Worm (Caenorhabditis elegans) whole organism, L4 larva: Measurements from ENCODE around the gene Y71H2AM.12.
A peak's percentile ranks its signal among the peaks of the same experiment; 100 is the strongest.

ENCODE experiments used
- D1046.2 ChIP-seq: fragments of 200-800 bp; sonication (Bioruptor generic); IDR thresholded peaks from 2 replicates; pipeline ENCODE4 v1.3.6; 2022; ENCODE audit warnings: missing genetic modification characterization, missing compliant biosample characterization
- F37D6.2 ChIP-seq: sonication (generic microtip); optimal IDR thresholded peaks from 2 replicates; lab custom pipeline; 2016; ENCODE audit warnings: mild to moderate bottlenecking, missing genetic modification characterization, missing compliant biosample characterization
- F44E2.7 ChIP-seq: fragments of 200-800 bp; sonication (Bioruptor generic); IDR thresholded peaks from 2 replicates; pipeline ENCODE4 v2.1.2; 2022; ENCODE audit warnings: missing genetic modification characterization, missing compliant biosample characterization
- R02D3.7 ChIP-seq: fragments of 150-350 bp; sonication (generic microtip); optimal IDR thresholded peaks from 3 replicates; lab custom pipeline; 2014; ENCODE audit warnings: missing biosample characterization, missing genetic modification characterization
- Y48G9A.11 ChIP-seq: fragments of 200-800 bp; sonication (Bioruptor generic); IDR thresholded peaks from 2 replicates; pipeline ENCODE4 v1.3.6; 2022; ENCODE audit warnings: missing genetic modification reagents, missing genetic modification characterization, missing compliant biosample characterization
- Y5F2A.4 ChIP-seq: fragments of 200-800 bp; sonication (Bioruptor generic); optimal IDR thresholded peaks from 2 replicates; lab custom pipeline; 2018; ENCODE audit warnings: mild to moderate bottlenecking, missing genetic modification characterization, missing compliant biosample characterization
- Y75B8A.6 ChIP-seq: fragments of 200-800 bp; sonication (Bioruptor generic); IDR thresholded peaks from 2 replicates; pipeline ENCODE4 v1.3.6; 2022; ENCODE audit warnings: missing genetic modification reagents, missing genetic modification characterization, missing compliant biosample characterization
- aha-1 ChIP-seq: fragments of 150-350 bp; peaks from one replicate; lab custom pipeline; 2014; ENCODE audit warnings: missing biosample characterization, missing genetic modification characterization
- ceh-20 ChIP-seq: fragments of 200-800 bp; sonication (Bioruptor generic); IDR thresholded peaks from 2 replicates; pipeline ENCODE4 v1.3.6; 2022; ENCODE audit warnings: missing genetic modification reagents, missing genetic modification characterization, missing compliant biosample characterization
- ctbp-1 ChIP-seq: fragments of 200-800 bp; sonication (Bioruptor generic); IDR thresholded peaks from 2 replicates; pipeline ENCODE4 v1.3.6; 2022; ENCODE audit warnings: missing genetic modification reagents, missing genetic modification characterization, missing compliant biosample characterization
- daf-12 ChIP-seq: fragments of 150-350 bp; optimal IDR thresholded peaks from 2 replicates; lab custom pipeline; 2014; ENCODE audit warnings: missing biosample characterization, missing genetic modification reagents, missing genetic modification characterization
- daf-16 ChIP-seq, 3 experiments: sonication (generic microtip); optimal IDR thresholded peaks; 2 replicates each; lab custom pipeline; 2016 to 2017; ENCODE audit warnings: missing genetic modification characterization in 3 of 3, missing genetic modification reagents in 3 of 3, mild to moderate bottlenecking in 2 of 3, missing compliant biosample characterization in 2 of 3, missing biosample characterization in 1 of 3, moderate library complexity in 1 of 3
- daf-19 ChIP-seq: fragments of 200-800 bp; sonication (Bioruptor generic); conservative IDR thresholded peaks from 2 replicates; pipeline ENCODE4 v1.3.6; 2022; ENCODE audit warnings: missing genetic modification characterization, missing compliant biosample characterization
- daf-8 ChIP-seq: fragments of 200-800 bp; sonication (Bioruptor generic); IDR thresholded peaks from 2 replicates; pipeline ENCODE4 v1.3.6; 2022; ENCODE audit warnings: missing genetic modification characterization, missing compliant biosample characterization
- dmd-6 ChIP-seq: fragments of 200-800 bp; sonication (Bioruptor generic); IDR thresholded peaks from 2 replicates; pipeline ENCODE4 v1.3.6; 2022; ENCODE audit warnings: missing genetic modification reagents, missing genetic modification characterization, missing compliant biosample characterization
- duxl-1 ChIP-seq: sonication (generic microtip); optimal IDR thresholded peaks from 2 replicates; lab custom pipeline; 2016; ENCODE audit warnings: mild to moderate bottlenecking, missing genetic modification characterization, moderate library complexity, missing compliant biosample characterization; ENCODE audit not compliant: poor library complexity
- dve-1 ChIP-seq: sonication (generic microtip); optimal IDR thresholded peaks from 2 replicates; lab custom pipeline; 2017; ENCODE audit warnings: antibody characterized with exemption, mild to moderate bottlenecking, missing genetic modification characterization, missing compliant biosample characterization; ENCODE audit not compliant: insufficient read depth
- fos-1 ChIP-seq: fragments of 150-350 bp; optimal IDR thresholded peaks from 2 replicates; lab custom pipeline; 2014; ENCODE audit warnings: missing biosample characterization, missing genetic modification characterization
- hlh-11 ChIP-seq: fragments of 200-800 bp; sonication (Bioruptor generic); optimal IDR thresholded peaks from 2 replicates; lab custom pipeline; 2018; ENCODE audit warnings: mild to moderate bottlenecking, missing genetic modification characterization, missing compliant biosample characterization
- lin-1 ChIP-seq: fragments of 200-800 bp; sonication (Bioruptor generic); IDR thresholded peaks from 2 replicates; pipeline ENCODE4 v1.3.6; 2022; ENCODE audit warnings: missing genetic modification reagents, missing genetic modification characterization, missing compliant biosample characterization
- lin-39 ChIP-seq: fragments of 150-350 bp; optimal IDR thresholded peaks from 2 replicates; lab custom pipeline; 2014; ENCODE audit warnings: missing biosample characterization, missing genetic modification reagents, missing genetic modification characterization
- madf-9 ChIP-seq: fragments of 200-800 bp; sonication (Bioruptor generic); conservative IDR thresholded peaks from 2 replicates; pipeline ENCODE4 v1.3.6; 2022; ENCODE audit warnings: missing genetic modification reagents, missing genetic modification characterization, missing compliant biosample characterization
- mdt-29 ChIP-seq: fragments of 200-800 bp; sonication (Bioruptor generic); IDR thresholded peaks from 2 replicates; pipeline ENCODE4 v1.3.6; 2022; ENCODE audit warnings: missing genetic modification reagents, missing genetic modification characterization, missing compliant biosample characterization
- nhr-10 ChIP-seq: fragments of 150-350 bp; optimal IDR thresholded peaks from 2 replicates; lab custom pipeline; 2014; ENCODE audit warnings: missing biosample characterization, missing genetic modification characterization
- nhr-102 ChIP-seq: sonication (generic microtip); optimal IDR thresholded peaks from 2 replicates; lab custom pipeline; 2016; ENCODE audit warnings: mild to moderate bottlenecking, missing genetic modification characterization, moderate library complexity, missing compliant biosample characterization
- nhr-28 ChIP-seq: fragments of 150-350 bp; optimal IDR thresholded peaks from 2 replicates; lab custom pipeline; 2014; ENCODE audit warnings: missing biosample characterization, missing genetic modification characterization
- nhr-48 ChIP-seq: sonication (generic microtip); optimal IDR thresholded peaks from 2 replicates; lab custom pipeline; 2016; ENCODE audit warnings: mild to moderate bottlenecking, missing genetic modification characterization, missing compliant biosample characterization
- nhr-77 ChIP-seq: fragments of 150-350 bp; optimal IDR thresholded peaks from 2 replicates; lab custom pipeline; 2014; ENCODE audit warnings: missing biosample characterization, missing genetic modification characterization
- pha-4 ChIP-seq, 2 experiments: fragments of 150-350 bp in 1 of 2; fragments of 200-800 bp in 1 of 2; sonication (Bioruptor generic) in 1 of 2; IDR thresholded peaks in 1 of 2; optimal IDR thresholded peaks in 1 of 2; 2 replicates each; pipeline versions ENCODE4 v1.3.6 to Lab custom; 2014 to 2022; ENCODE audit warnings: missing genetic modification characterization in 2 of 2, missing genetic modification reagents in 2 of 2, missing biosample characterization in 1 of 2, missing compliant biosample characterization in 1 of 2
- pqm-1 ChIP-seq: sonication (generic microtip); optimal IDR thresholded peaks from 2 replicates; lab custom pipeline; 2017; ENCODE audit warnings: missing biosample characterization, missing genetic modification characterization
- rbr-2 ChIP-seq: sonication (generic microtip); optimal IDR thresholded peaks from 2 replicates; lab custom pipeline; 2016; ENCODE audit warnings: missing genotype, missing genetic modification characterization, missing compliant biosample characterization
- sdz-12 ChIP-seq: fragments of 200-800 bp; sonication (Bioruptor generic); optimal IDR thresholded peaks from 2 replicates; lab custom pipeline; 2018; ENCODE audit warnings: mild to moderate bottlenecking, missing genetic modification characterization, missing compliant biosample characterization
- set-16 ChIP-seq: fragments of 200-800 bp; sonication (Bioruptor generic); IDR thresholded peaks from 2 replicates; pipeline ENCODE4 v1.3.6; 2022; ENCODE audit warnings: missing genetic modification reagents, missing genetic modification characterization, missing compliant biosample characterization
- snpc-4 ChIP-seq: fragments of 150-350 bp; optimal IDR thresholded peaks from 2 replicates; lab custom pipeline; 2014; ENCODE audit warnings: missing biosample characterization, missing genetic modification characterization
- tra-1 ChIP-seq: fragments of 200-800 bp; sonication (Bioruptor generic); IDR thresholded peaks from 2 replicates; pipeline ENCODE4 v1.3.6; 2022; ENCODE audit warnings: missing genetic modification reagents, missing genetic modification characterization, missing compliant biosample characterization
- unc-62 ChIP-seq, 3 experiments: fragments of 150-350 bp in 1 of 3; sonication (generic microtip); optimal IDR thresholded peaks in 2 of 3; peaks in 1 of 3; 1 replicate in 1 of 3; 2 replicates in 2 of 3; lab custom pipeline; 2014 to 2017; ENCODE audit warnings: missing biosample characterization in 3 of 3, missing genetic modification characterization in 3 of 3, missing genetic modification reagents in 3 of 3, missing genotype in 1 of 3
- vab-7 ChIP-seq: fragments of 200-800 bp; sonication (Bioruptor generic); IDR thresholded peaks from 2 replicates; pipeline ENCODE4 v1.3.6; 2022; ENCODE audit warnings: missing genetic modification reagents, missing genetic modification characterization, missing compliant biosample characterization
- zfp-2 ChIP-seq: sonication (generic microtip); optimal IDR thresholded peaks from 2 replicates; lab custom pipeline; 2016; ENCODE audit warnings: mild to moderate bottlenecking, missing genetic modification characterization, missing compliant biosample characterization
- ztf-7 ChIP-seq: fragments of 150-350 bp; optimal IDR thresholded peaks from 2 replicates; lab custom pipeline; 2014; ENCODE audit warnings: missing biosample characterization, missing genetic modification characterization

Gene Y71H2AM.12

DNA sequence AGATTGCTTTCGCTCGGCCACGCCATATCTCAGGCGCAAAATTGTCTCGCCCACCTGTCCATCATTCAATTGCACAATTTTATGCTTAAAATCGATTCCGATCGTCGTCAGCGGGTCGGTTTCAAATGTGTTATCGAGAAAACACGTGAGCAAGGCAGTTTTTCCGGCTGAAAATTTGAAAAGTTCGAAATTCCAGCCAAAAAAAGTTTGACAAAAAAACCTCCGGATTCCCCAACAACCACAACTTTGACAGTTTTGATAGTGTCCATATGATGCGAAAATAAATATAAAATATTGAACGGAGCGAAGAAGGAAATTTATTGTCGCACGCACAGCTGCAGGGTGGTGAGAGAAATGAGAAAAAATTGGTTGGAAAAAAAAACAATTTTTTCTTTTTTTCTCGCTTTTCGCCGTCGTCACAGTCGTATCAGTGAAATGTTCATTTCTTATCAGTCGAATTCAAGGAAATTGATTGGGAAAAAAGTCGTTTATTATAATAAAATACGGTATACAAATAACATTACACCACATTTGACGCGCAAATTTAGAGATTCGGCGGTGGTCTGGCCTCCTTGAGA is at the start of gene Y71H2AM.12:
Gene Y71H2AM.12, minus strand, starts transcription at position 486 of the 578 bp plus-strand sequence.
- TF ChIP-seq daf-8 (GFP tag; lab: Robert Waterston, UW) (no peak), aha-1 (tag; lab: Kevin White, UChicago) (peak; percentile 35), pqm-1 (tag; lab: Kevin White, UChicago) (peak; percentile 34), hlh-11 (peak; percentile 61), ctbp-1 (GFP tag; lab: Robert Waterston, UW) (no peak), snpc-4 (tag; lab: Kevin White, UChicago) (no peak), sdz-12 (no peak), duxl-1 (no peak), Y75B8A.6 (no peak), daf-16 (GFP tag; optimal IDR thresholded peaks at IDR 0.05; lab: Kevin White, UChicago) (no peak), daf-16 (tag; optimal IDR thresholded peaks at IDR 0.05; lab: Kevin White, UChicago) (peak; percentile 25), lin-39 (tag; lab: Kevin White, UChicago) (no peak), daf-12 (tag; lab: Kevin White, UChicago) (no peak), F44E2.7 (GFP tag; lab: Robert Waterston, UW) (no peak), rbr-2 (no peak), dve-1 (tag; lab: Kevin White, UChicago) (peak; percentile 40), Y5F2A.4 (GFP tag; lab: Kevin White, UChicago) (no peak), D1046.2 (GFP tag; lab: Robert Waterston, UW) (no peak), nhr-48 (peak; percentile 12), ceh-20 (no peak), unc-62 (GFP tag; optimal IDR thresholded peaks at IDR 0.05 in 1 of 2; lab: Kevin White, UChicago) (no peak), unc-62 (tag; optimal IDR thresholded peaks at IDR 0.05; lab: Kevin White, UChicago) (no peak), Y48G9A.11 (GFP tag; lab: Robert Waterston, UW) (no peak), fos-1 (tag; lab: Kevin White, UChicago) (no peak), madf-9 (GFP tag; lab: Robert Waterston, UW) (no peak), vab-7 (GFP tag; lab: Robert Waterston, UW) (no peak), R02D3.7 (tag; lab: Kevin White, UChicago) (no peak), lin-1 (peak; percentile 6; the same call in 1 of the 2 replicates), nhr-77 (tag; lab: Kevin White, UChicago) (peak; percentile 44), pha-4 (GFP tag; IDR thresholded peaks at IDR 0.05; lab: Robert Waterston, UW) (no peak), pha-4 (tag; optimal IDR thresholded peaks at IDR 0.05; lab: Kevin White, UChicago) (no peak), nhr-28 (tag; lab: Kevin White, UChicago) (peak; percentile 30), zfp-2 (tag; lab: Kevin White, UChicago) (no peak), tra-1 (GFP tag; lab: Robert Waterston, UW) (0 out of 2 replicates have a peak, but pooled peaks have one; percentile 55), dmd-6 (GFP tag; lab: Robert Waterston, UW) (peak; percentile 62), mdt-29 (no peak), nhr-10 (no peak)

DNA sequence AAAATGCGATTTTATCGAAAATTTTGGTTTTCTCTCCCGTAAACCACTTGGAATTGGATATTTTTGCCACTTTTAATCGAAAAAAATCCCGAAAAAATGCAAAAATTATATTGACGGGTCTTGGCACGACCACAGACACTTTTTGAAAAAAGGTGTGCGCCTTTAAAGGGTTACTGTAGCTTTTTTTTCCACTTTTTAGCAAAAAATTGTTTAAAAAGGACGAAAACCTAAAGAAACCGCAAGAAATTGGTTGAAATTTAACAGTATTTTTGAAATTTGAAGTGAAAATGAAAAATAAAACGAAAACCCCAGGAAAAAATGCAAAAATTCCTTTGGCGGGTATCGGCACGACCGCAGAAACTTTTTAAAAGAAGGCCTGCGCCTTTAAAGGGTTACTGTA is 47.9 kb upstream of the Y71H2AM.12 start:
- 0 out of 2 replicates have a peak, but pooled peaks have one; percentile 19 for TF ChIP-seq Y48G9A.11 (GFP tag; lab: Robert Waterston, UW)
- no peak for TF ChIP-seq nhr-102 (tag; lab: Kevin White, UChicago)
- TF ChIP-seq mdt-29 = no peak
- TF ChIP-seq aha-1 (tag; lab: Kevin White, UChicago) = peak; percentile 43
- no peak for TF ChIP-seq tra-1 (GFP tag; lab: Robert Waterston, UW)
- no peak for TF ChIP-seq unc-62 (GFP tag; optimal IDR thresholded peaks at IDR 0.05 in 1 of 2; lab: Kevin White, UChicago)
- no peak for TF ChIP-seq unc-62 (tag; optimal IDR thresholded peaks at IDR 0.05; lab: Kevin White, UChicago)
- TF ChIP-seq daf-19 (GFP tag; lab: Robert Waterston, UW) = no peak
- TF ChIP-seq ztf-7 (tag; lab: Kevin White, UChicago) = no peak
- no peak for TF ChIP-seq rbr-2
- no peak for TF ChIP-seq F37D6.2
- TF ChIP-seq set-16 (GFP tag; lab: Robert Waterston, UW) = no peak
- TF ChIP-seq, all 104 proteins: peak for 2
